Worm (Caenorhabditis elegans) whole organism, L4 larva: ENCODE measurements around the gene grl-2.

Experiments
- F49E8.2 ChIP-seq: sonication (generic microtip); optimal IDR thresholded peaks from 2 replicates; lab custom pipeline; 2016; ENCODE audit warnings: missing compliant biosample characterization, mild to moderate bottlenecking, missing genetic modification characterization, borderline replicate concordance
- T26A8.4 ChIP-seq: fragments of 200-800 bp; sonication (Bioruptor generic); IDR thresholded peaks from 2 replicates; pipeline ENCODE4 v1.3.6; 2022; ENCODE audit warnings: missing genetic modification characterization, missing compliant biosample characterization
- ZK546.5 ChIP-seq, 2 experiments: sonication (generic microtip); optimal IDR thresholded peaks; 2 replicates each; lab custom pipeline; 2017; ENCODE audit warnings: missing biosample characterization in 2 of 2, missing genetic modification characterization in 2 of 2
- aha-1 ChIP-seq: fragments of 150-350 bp; peaks from one replicate; lab custom pipeline; 2014; ENCODE audit warnings: missing biosample characterization, missing genetic modification characterization
- arid-1 ChIP-seq: fragments of 200-800 bp; sonication (Bioruptor generic); conservative IDR thresholded peaks from 2 replicates; pipeline ENCODE4 v1.3.6; 2022; ENCODE audit warnings: missing genetic modification reagents, missing genetic modification characterization, missing compliant biosample characterization
- ceh-20 ChIP-seq: fragments of 200-800 bp; sonication (Bioruptor generic); IDR thresholded peaks from 2 replicates; pipeline ENCODE4 v1.3.6; 2022; ENCODE audit warnings: missing genetic modification reagents, missing genetic modification characterization, missing compliant biosample characterization
- ceh-44 ChIP-seq: fragments of 200-800 bp; sonication (Bioruptor generic); IDR thresholded peaks from 2 replicates; pipeline ENCODE4 v1.3.6; 2022; ENCODE audit warnings: missing genetic modification reagents, missing genetic modification characterization, missing compliant biosample characterization
- ces-1 ChIP-seq: fragments of 150-350 bp; sonication (generic microtip); optimal IDR thresholded peaks from 4 replicates; lab custom pipeline; 2014; ENCODE audit warnings: missing biosample characterization, missing genetic modification reagents, missing genetic modification characterization
- ctbp-1 ChIP-seq: fragments of 200-800 bp; sonication (Bioruptor generic); IDR thresholded peaks from 2 replicates; pipeline ENCODE4 v1.3.6; 2022; ENCODE audit warnings: missing genetic modification reagents, missing genetic modification characterization, missing compliant biosample characterization
- daf-16 ChIP-seq, 3 experiments: sonication (generic microtip); optimal IDR thresholded peaks; 2 replicates each; lab custom pipeline; 2016 to 2017; ENCODE audit warnings: missing genetic modification characterization in 3 of 3, missing genetic modification reagents in 3 of 3, mild to moderate bottlenecking in 2 of 3, missing compliant biosample characterization in 2 of 3, missing biosample characterization in 1 of 3, moderate library complexity in 1 of 3
- daf-8 ChIP-seq: fragments of 200-800 bp; sonication (Bioruptor generic); IDR thresholded peaks from 2 replicates; pipeline ENCODE4 v1.3.6; 2022; ENCODE audit warnings: missing genetic modification characterization, missing compliant biosample characterization
- duxl-1 ChIP-seq: sonication (generic microtip); optimal IDR thresholded peaks from 2 replicates; lab custom pipeline; 2016; ENCODE audit warnings: mild to moderate bottlenecking, missing genetic modification characterization, moderate library complexity, missing compliant biosample characterization; ENCODE audit not compliant: poor library complexity
- dve-1 ChIP-seq: sonication (generic microtip); optimal IDR thresholded peaks from 2 replicates; lab custom pipeline; 2017; ENCODE audit warnings: antibody characterized with exemption, mild to moderate bottlenecking, missing genetic modification characterization, missing compliant biosample characterization; ENCODE audit not compliant: insufficient read depth
- hlh-11 ChIP-seq: fragments of 200-800 bp; sonication (Bioruptor generic); optimal IDR thresholded peaks from 2 replicates; lab custom pipeline; 2018; ENCODE audit warnings: mild to moderate bottlenecking, missing genetic modification characterization, missing compliant biosample characterization
- lin-39 ChIP-seq: fragments of 150-350 bp; optimal IDR thresholded peaks from 2 replicates; lab custom pipeline; 2014; ENCODE audit warnings: missing biosample characterization, missing genetic modification reagents, missing genetic modification characterization
- lsy-2 ChIP-seq, 2 experiments: fragments of 150-350 bp in 1 of 2; sonication (generic microtip) in 1 of 2; optimal IDR thresholded peaks; 2 replicates each; lab custom pipeline; 2014 to 2017; ENCODE audit warnings: missing biosample characterization in 2 of 2, missing genetic modification characterization in 2 of 2
- madf-5 ChIP-seq, 2 experiments: fragments of 200-800 bp; sonication (Bioruptor generic); IDR thresholded peaks; 2 replicates each; pipeline ENCODE4 v1.3.6; 2022; ENCODE audit warnings: missing compliant biosample characterization in 2 of 2, missing genetic modification characterization in 2 of 2
- nhr-10 ChIP-seq: fragments of 150-350 bp; optimal IDR thresholded peaks from 2 replicates; lab custom pipeline; 2014; ENCODE audit warnings: missing biosample characterization, missing genetic modification characterization
- nhr-11 ChIP-seq: fragments of 150-350 bp; optimal IDR thresholded peaks from 2 replicates; lab custom pipeline; 2014; ENCODE audit warnings: missing biosample characterization, missing genetic modification characterization
- nhr-28 ChIP-seq: fragments of 150-350 bp; optimal IDR thresholded peaks from 2 replicates; lab custom pipeline; 2014; ENCODE audit warnings: missing biosample characterization, missing genetic modification characterization
- pha-4 ChIP-seq, 2 experiments: fragments of 150-350 bp in 1 of 2; fragments of 200-800 bp in 1 of 2; sonication (Bioruptor generic) in 1 of 2; IDR thresholded peaks in 1 of 2; optimal IDR thresholded peaks in 1 of 2; 2 replicates each; pipeline versions ENCODE4 v1.3.6 to Lab custom; 2014 to 2022; ENCODE audit warnings: missing genetic modification characterization in 2 of 2, missing genetic modification reagents in 2 of 2, missing biosample characterization in 1 of 2, missing compliant biosample characterization in 1 of 2
- snpc-1.2 ChIP-seq: fragments of 200-800 bp; sonication (Bioruptor generic); IDR thresholded peaks from 2 replicates; pipeline ENCODE4 v1.3.6; 2022; ENCODE audit warnings: missing genetic modification reagents, missing genetic modification characterization, missing compliant biosample characterization
- snpc-4 ChIP-seq: fragments of 150-350 bp; optimal IDR thresholded peaks from 2 replicates; lab custom pipeline; 2014; ENCODE audit warnings: missing biosample characterization, missing genetic modification characterization
- spr-1 ChIP-seq: sonication (generic microtip); optimal IDR thresholded peaks from 2 replicates; lab custom pipeline; 2016; ENCODE audit warnings: mild to moderate bottlenecking, missing genetic modification characterization, missing compliant biosample characterization
- unc-39 ChIP-seq: sonication (generic microtip); optimal IDR thresholded peaks from 2 replicates; lab custom pipeline; 2017; ENCODE audit warnings: missing biosample characterization, missing genetic modification characterization
- unc-62 ChIP-seq, 3 experiments: fragments of 150-350 bp in 1 of 3; sonication (generic microtip); optimal IDR thresholded peaks in 2 of 3; peaks in 1 of 3; 1 replicate in 1 of 3; 2 replicates in 2 of 3; lab custom pipeline; 2014 to 2017; ENCODE audit warnings: missing biosample characterization in 3 of 3, missing genetic modification characterization in 3 of 3, missing genetic modification reagents in 3 of 3, missing genotype in 1 of 3
- zag-1 ChIP-seq: fragments of 150-350 bp; optimal IDR thresholded peaks from 2 replicates; lab custom pipeline; 2014; ENCODE audit warnings: missing biosample characterization, missing genetic modification characterization
- zfp-2 ChIP-seq: sonication (generic microtip); optimal IDR thresholded peaks from 2 replicates; lab custom pipeline; 2016; ENCODE audit warnings: mild to moderate bottlenecking, missing genetic modification characterization, missing compliant biosample characterization

grl-2 gene

DNA sequence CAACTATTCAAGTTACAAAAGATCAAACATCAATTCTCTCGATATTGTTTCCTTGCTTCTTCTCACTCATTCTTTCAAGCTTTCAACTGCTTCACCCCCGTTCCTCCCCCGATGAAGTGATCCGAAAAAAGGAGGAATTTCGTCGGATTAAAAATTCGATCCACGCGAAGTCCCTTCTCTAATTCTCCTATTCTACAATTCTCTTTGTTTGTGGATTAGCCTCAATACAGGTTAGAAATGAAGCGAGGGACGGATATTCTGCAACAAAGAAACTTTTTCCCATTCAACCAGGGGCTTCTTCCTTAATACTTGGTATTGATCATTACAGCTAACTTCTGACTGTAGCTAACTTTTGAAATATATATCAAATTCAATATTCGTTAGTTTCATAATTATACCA is at the start of gene grl-2:
TSS of gene grl-2 (plus strand) at position 301 of the 400 bp plus-strand sequence.
- TF ChIP-seq madf-5 (GFP tag; IDR thresholded peaks at IDR 0.05; lab: Robert Waterston, UW) = no peak

DNA sequence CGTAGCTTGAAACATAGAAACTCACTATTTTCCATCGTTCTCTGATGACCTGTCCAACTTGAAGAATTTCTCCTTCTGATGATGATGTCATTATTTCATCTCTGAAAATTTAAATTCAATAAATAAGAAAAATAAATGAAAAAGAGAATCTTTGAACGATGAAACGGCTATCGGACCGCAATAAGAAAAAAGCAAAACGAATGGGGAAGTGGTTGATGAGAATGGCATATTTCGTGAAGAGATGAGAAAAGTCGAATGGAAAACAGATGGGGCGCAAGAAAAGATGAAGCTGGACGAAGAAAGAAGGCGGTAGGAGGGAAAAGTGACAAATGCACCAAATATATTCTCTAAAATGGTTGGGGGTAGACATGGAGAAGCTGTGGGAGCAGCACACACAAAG is 49.1 kb upstream of the grl-2 start, which contains the start of gene ttbk-7:
TSS of gene ttbk-7 (minus strand) at position 101 of the 400 bp plus-strand sequence.
- TF ChIP-seq unc-62 (GFP tag; optimal IDR thresholded peaks at IDR 0.05 in 1 of 2; lab: Kevin White, UChicago) = peak in 1 of 2 experiments; percentile 61
- no peak for TF ChIP-seq unc-62 (tag; optimal IDR thresholded peaks at IDR 0.05; lab: Kevin White, UChicago)
- no peak for TF ChIP-seq zfp-2 (tag; lab: Kevin White, UChicago)

DNA sequence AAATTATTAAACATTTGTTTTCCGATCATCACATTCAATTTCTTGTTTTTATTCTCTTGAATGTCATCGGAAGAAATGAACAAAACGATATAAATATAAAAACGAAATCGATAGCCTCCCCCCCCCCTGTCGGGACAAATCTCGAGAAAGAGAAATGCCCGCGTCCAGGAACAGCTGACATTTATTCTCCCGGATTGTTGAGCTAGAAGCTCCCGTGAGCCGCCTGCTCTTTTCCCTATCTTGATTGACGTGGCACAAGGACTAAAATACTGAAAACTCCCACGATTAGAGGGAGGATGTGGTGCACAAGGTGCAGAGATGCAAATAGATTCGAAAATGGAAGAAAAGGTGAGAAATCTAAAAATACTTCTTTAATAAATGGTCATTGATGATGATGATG is 48.0 kb upstream of the grl-2 start:
- peak; percentile 32 for TF ChIP-seq hlh-11 (tag; lab: Kevin White, UChicago)
- peak in 1 of 2 experiments; percentile 31 for TF ChIP-seq daf-16 (GFP tag; optimal IDR thresholded peaks at IDR 0.05; lab: Kevin White, UChicago)
- no peak for TF ChIP-seq daf-16 (tag; optimal IDR thresholded peaks at IDR 0.05; lab: Kevin White, UChicago)
- no peak for TF ChIP-seq duxl-1 (tag; lab: Kevin White, UChicago)

DNA sequence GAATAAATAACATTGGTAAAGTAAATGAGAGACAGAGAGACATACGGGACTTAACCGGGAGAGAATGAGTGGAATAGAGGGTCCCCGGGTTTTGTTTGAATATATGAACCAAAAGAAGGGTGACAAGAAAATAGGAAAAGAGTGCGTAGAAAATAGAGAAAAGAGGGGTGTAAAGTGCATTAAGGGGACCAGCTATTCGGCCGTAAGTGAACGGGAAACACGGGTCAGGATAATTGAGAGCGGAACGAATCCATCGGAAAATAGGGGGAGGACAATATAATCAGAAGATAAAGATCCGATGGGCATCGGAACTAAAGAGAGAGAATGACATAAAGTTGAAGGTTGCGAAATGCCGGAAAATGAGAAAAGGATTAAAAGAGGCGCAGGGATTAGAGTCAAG is 47.5 kb upstream of the grl-2 start:
- TF ChIP-seq ZK546.5 (tag; optimal IDR thresholded peaks at IDR 0.05; lab: Kevin White, UChicago) = no peak
- no peak for TF ChIP-seq nhr-11 (tag; lab: Kevin White, UChicago)
- TF ChIP-seq unc-39 = no peak
- TF ChIP-seq F49E8.2 (tag; lab: Kevin White, UChicago) = no peak

DNA sequence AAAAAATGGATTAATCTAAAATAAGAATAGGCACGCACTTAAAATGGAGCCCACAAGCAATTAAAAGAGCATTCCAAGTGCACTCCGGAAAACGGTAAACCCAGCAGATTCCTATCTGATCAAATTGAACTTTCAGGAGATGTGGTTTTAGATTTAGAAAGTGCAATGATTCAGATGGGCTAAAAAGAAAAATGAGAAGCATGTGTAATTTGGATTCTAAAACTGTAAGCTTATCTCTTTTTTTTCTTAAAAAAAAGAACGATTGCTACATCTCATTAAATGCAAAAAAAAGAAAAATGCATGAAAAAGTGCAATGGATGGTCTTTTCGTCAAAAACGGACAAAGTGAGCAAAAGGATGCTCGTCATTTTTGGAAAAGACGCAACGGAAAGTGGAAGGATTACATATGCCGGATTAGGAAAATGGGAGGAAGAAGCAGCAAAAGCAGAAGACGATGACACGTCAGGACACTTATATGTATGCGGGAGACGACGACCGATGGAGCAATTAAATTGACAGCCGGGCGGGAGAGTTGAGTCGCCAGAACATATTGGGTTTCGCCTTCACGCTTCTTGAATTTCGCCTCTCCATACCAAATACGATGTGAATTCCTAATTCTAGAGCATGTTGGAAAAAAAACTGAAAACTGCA is 46.2 kb upstream of the grl-2 start:
- TF ChIP-seq pha-4 (GFP tag; IDR thresholded peaks at IDR 0.05; lab: Robert Waterston, UW) (no peak), pha-4 (tag; optimal IDR thresholded peaks at IDR 0.05; lab: Kevin White, UChicago) (no peak), nhr-10 (no peak), daf-8 (GFP tag; lab: Robert Waterston, UW) (no peak), T26A8.4 (GFP tag; lab: Robert Waterston, UW) (no peak), arid-1 (GFP tag; lab: Robert Waterston, UW) (no peak), lsy-2 (tag; optimal IDR thresholded peaks at IDR 0.05; lab: Kevin White, UChicago) (peak in 1 of 2 experiments; percentile 17), unc-62 (GFP tag; optimal IDR thresholded peaks at IDR 0.05 in 1 of 2; lab: Kevin White, UChicago) (peak in 1 of 2 experiments; percentile 76), unc-62 (tag; optimal IDR thresholded peaks at IDR 0.05; lab: Kevin White, UChicago) (no peak), aha-1 (tag; lab: Kevin White, UChicago) (peak; percentile 43), snpc-1.2 (GFP tag; lab: Robert Waterston, UW) (no peak), ceh-44 (GFP tag; lab: Robert Waterston, UW) (no peak), ceh-20 (GFP tag; lab: Robert Waterston, UW) (0 out of 2 replicates have a peak, but pooled peaks have one; percentile 29), ctbp-1 (GFP tag; lab: Robert Waterston, UW) (no peak), lin-39 (tag; lab: Kevin White, UChicago) (no peak), snpc-4 (tag; lab: Kevin White, UChicago) (no peak), spr-1 (no peak), madf-5 (GFP tag; IDR thresholded peaks at IDR 0.05; lab: Robert Waterston, UW) (no peak), nhr-28 (no peak), dve-1 (no peak)

DNA sequence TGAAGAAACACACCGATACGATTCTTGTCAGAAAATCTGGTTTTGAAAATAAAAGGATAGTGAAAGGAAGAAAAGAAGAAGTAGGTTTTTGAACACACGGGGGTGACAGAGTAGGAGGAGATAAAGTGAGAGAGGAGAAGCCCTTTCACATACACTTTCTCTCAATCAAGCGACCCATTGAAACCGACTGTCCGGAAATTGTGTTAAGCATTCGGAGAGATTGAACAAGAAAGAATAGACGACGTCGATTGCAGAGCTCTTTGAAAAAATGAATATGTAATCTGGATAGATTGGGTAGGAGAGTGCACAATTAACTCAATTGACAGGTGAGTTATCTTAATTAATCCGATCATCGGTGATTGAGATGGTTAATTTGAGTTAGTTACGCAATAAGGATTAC is 43.6 kb upstream of the grl-2 start:
- TF ChIP-seq ces-1 (GFP tag; lab: Kevin White, UChicago) = peak; percentile 46
- peak; percentile 49 for TF ChIP-seq aha-1 (tag; lab: Kevin White, UChicago)
- TF ChIP-seq ctbp-1 (GFP tag; lab: Robert Waterston, UW) = no peak
- TF ChIP-seq zag-1 (tag; lab: Kevin White, UChicago) = no peak
- TF ChIP-seq, all 104 proteins: peak for 2
